Worm (Caenorhabditis elegans) whole organism, young adult: ENCODE results near the gene ZK185.1.

ENCODE experiments used
- akir-1 ChIP-seq: fragments of 200-800 bp; sonication (Bioruptor generic); optimal IDR thresholded peaks from 2 replicates; lab custom pipeline; 2018; ENCODE audit warnings: mild to moderate bottlenecking, missing genetic modification characterization, moderate library complexity, missing compliant biosample characterization
- ama-1 ChIP-seq, 3 experiments: fragments of 150-350 bp in 1 of 3; sonication (generic microtip) in 2 of 3; optimal IDR thresholded peaks; 2 replicates each; lab custom pipeline; 2014 to 2018; ENCODE audit warnings: missing biosample characterization in 2 of 3, missing genetic modification characterization in 2 of 3, missing genetic modification reagents in 2 of 3
- attf-3 ChIP-seq: fragments of 200-800 bp; sonication (Bioruptor generic); conservative IDR thresholded peaks from 2 replicates; pipeline ENCODE4 v1.3.6; 2022; ENCODE audit warnings: missing genetic modification reagents, missing genetic modification characterization, missing compliant biosample characterization
- ceh-91 ChIP-seq: fragments of 200-800 bp; sonication (Bioruptor generic); IDR thresholded peaks from 2 replicates; pipeline ENCODE4 v1.3.6; 2022; ENCODE audit warnings: missing genetic modification reagents, missing genetic modification characterization, missing compliant biosample characterization
- chd-7 ChIP-seq: sonication (generic microtip); optimal IDR thresholded peaks from 2 replicates; lab custom pipeline; 2016; ENCODE audit warnings: mild to moderate bottlenecking, missing genetic modification characterization, moderate library complexity, missing compliant biosample characterization
- ets-4 ChIP-seq: fragments of 200-800 bp; sonication (Bioruptor generic); optimal IDR thresholded peaks from 2 replicates; lab custom pipeline; 2018; ENCODE audit warnings: mild to moderate bottlenecking, missing genetic modification characterization, missing compliant biosample characterization
- hlh-12 ChIP-seq: sonication (generic microtip); optimal IDR thresholded peaks from 2 replicates; lab custom pipeline; 2016; ENCODE audit warnings: missing genetic modification characterization, missing compliant biosample characterization
- lin-35 ChIP-seq, 3 experiments: fragments of 150-350 bp in 2 of 3; sonication (generic microtip) in 1 of 3; optimal IDR thresholded peaks; 2 replicates each; lab custom pipeline; 2014 to 2018; ENCODE audit warnings: missing biosample characterization in 3 of 3, missing genetic modification characterization in 3 of 3, missing genetic modification reagents in 3 of 3
- nfya-1 ChIP-seq: sonication (generic microtip); optimal IDR thresholded peaks from 2 replicates; lab custom pipeline; 2017; ENCODE audit warnings: antibody characterized with exemption, missing compliant biosample characterization, missing genetic modification characterization, borderline replicate concordance; ENCODE audit not compliant: insufficient read depth
- sea-2 ChIP-seq: fragments of 200-800 bp; sonication (Bioruptor generic); IDR thresholded peaks from 2 replicates; pipeline ENCODE4 v1.3.6; 2022; ENCODE audit warnings: missing genetic modification characterization, missing compliant biosample characterization

ce11 chrIV:4519714-4520113 lies 28.6 kb upstream of the ZK185.1 start:
- no peak for TF ChIP-seq ceh-91
- no peak for TF ChIP-seq ama-1 (optimal IDR thresholded peaks at IDR 0.05; lab: Kevin White, UChicago)
- TF ChIP-seq ama-1 (GFP tag; optimal IDR thresholded peaks at IDR 0.05; lab: Kevin White, UChicago) = no peak
- TF ChIP-seq attf-3 (GFP tag; lab: Robert Waterston, UW) = no peak
- no peak for TF ChIP-seq chd-7 (tag; lab: Kevin White, UChicago)
- TF ChIP-seq lin-35 (GFP tag; optimal IDR thresholded peaks at IDR 0.05; lab: Kevin White, UChicago) = no peak
- TF ChIP-seq nfya-1 = no peak
- no peak for TF ChIP-seq sea-2 (GFP tag; lab: Robert Waterston, UW)
- no peak for TF ChIP-seq ets-4
- no peak for TF ChIP-seq akir-1 (GFP tag; lab: Kevin White, UChicago)
- TF ChIP-seq hlh-12 (tag; lab: Kevin White, UChicago) = no peak
